Fruit fly (Drosophila melanogaster) whole organism, embryonic: ENCODE results near the gene CG13801.

Experiments used
- B-H2 ChIP-seq: fragments of 200-800 bp; sonication (Bioruptor generic); optimal IDR thresholded peaks from 2 replicates; lab custom pipeline; 2018; ENCODE audit warnings: missing biosample characterization, mild to moderate bottlenecking, missing genetic modification characterization
- CG10959 ChIP-seq: fragments of 200-800 bp; sonication (Bioruptor generic); IDR thresholded peaks from 2 replicates; pipeline ENCODE4 v1.3.6; 2022; ENCODE audit warnings: missing biosample characterization, missing genetic modification characterization
- CG10979 ChIP-seq: fragments of 200-800 bp; sonication (Bioruptor generic); optimal IDR thresholded peaks from 2 replicates; lab custom pipeline; 2018; ENCODE audit warnings: missing biosample characterization, mild to moderate bottlenecking, missing genetic modification characterization, moderate library complexity
- CG12071 ChIP-seq: fragments of 200-800 bp; sonication (Bioruptor generic); optimal IDR thresholded peaks from 3 replicates; lab custom pipeline; 2018; ENCODE audit warnings: missing biosample characterization, mild to moderate bottlenecking, missing genetic modification characterization
- CG1233 ChIP-seq: fragments of 200-800 bp; sonication (Bioruptor generic); optimal IDR thresholded peaks from 4 replicates; lab custom pipeline; 2018; ENCODE audit warnings: missing biosample characterization, mild to moderate bottlenecking, missing genetic modification characterization
- CG13296 ChIP-seq: fragments of 200-800 bp; sonication (Bioruptor generic); optimal IDR thresholded peaks from 3 replicates; lab custom pipeline; 2018; ENCODE audit warnings: missing biosample characterization, mild to moderate bottlenecking, missing genetic modification characterization
- CG13775 ChIP-seq: fragments of 200-800 bp; sonication (Bioruptor generic); optimal IDR thresholded peaks from 3 replicates; lab custom pipeline; 2017; ENCODE audit warnings: missing biosample characterization, mild to moderate bottlenecking, missing genetic modification characterization
- CG15073 ChIP-seq: fragments of 200-800 bp; sonication (Bioruptor generic); optimal IDR thresholded peaks from 2 replicates; lab custom pipeline; 2016; ENCODE audit warnings: missing biosample characterization, missing genetic modification characterization
- CG15479 ChIP-seq: fragments of 200-800 bp; sonication (Bioruptor generic); optimal IDR thresholded peaks from 3 replicates; lab custom pipeline; 2019; ENCODE audit warnings: missing biosample characterization, mild to moderate bottlenecking, missing genetic modification characterization, moderate library complexity
- CG16863 ChIP-seq: fragments of 200-800 bp; sonication (Bioruptor generic); optimal IDR thresholded peaks from 3 replicates; lab custom pipeline; 2016; ENCODE audit warnings: missing biosample characterization, missing genetic modification characterization
- CG2678 ChIP-seq: fragments of 200-800 bp; sonication (Bioruptor generic); optimal IDR thresholded peaks from 3 replicates; lab custom pipeline; 2019; ENCODE audit warnings: missing biosample characterization, mild to moderate bottlenecking, missing genetic modification characterization, moderate library complexity
- CG30403 ChIP-seq: fragments of 200-800 bp; sonication (Bioruptor generic); optimal IDR thresholded peaks from 3 replicates; lab custom pipeline; 2016; ENCODE audit warnings: missing biosample characterization, missing genetic modification characterization
- CG3065 ChIP-seq: fragments of 200-800 bp; sonication (Bioruptor generic); optimal IDR thresholded peaks from 2 replicates; lab custom pipeline; 2016; ENCODE audit warnings: missing biosample characterization, missing genetic modification characterization
- CG31441 ChIP-seq: fragments of 200-800 bp; sonication (Bioruptor generic); IDR thresholded peaks from 2 replicates; pipeline ENCODE4 v1.3.6; 2022; ENCODE audit warnings: missing biosample characterization, missing genetic modification characterization
- CG3281 ChIP-seq: fragments of 200-800 bp; sonication (Bioruptor generic); optimal IDR thresholded peaks from 3 replicates; lab custom pipeline; 2017; ENCODE audit warnings: missing biosample characterization, mild to moderate bottlenecking, missing genetic modification characterization
- CG33213 ChIP-seq: fragments of 200-800 bp; sonication (Bioruptor generic); optimal IDR thresholded peaks from 3 replicates; lab custom pipeline; 2016; ENCODE audit warnings: missing biosample characterization, missing genetic modification characterization
- CG34224 ChIP-seq: fragments of 200-800 bp; sonication (Bioruptor generic); IDR thresholded peaks from 3 replicates; pipeline ENCODE4 v1.3.6; 2022; ENCODE audit warnings: missing biosample characterization, missing genetic modification characterization; ENCODE audit not compliant: partially characterized antibody
- CG4328 ChIP-seq: fragments of 200-800 bp; sonication (Bioruptor generic); optimal IDR thresholded peaks from 3 replicates; lab custom pipeline; 2017; ENCODE audit warnings: missing biosample characterization, missing genetic modification reagents, missing genetic modification characterization
- CG4404 ChIP-seq: fragments of 200-800 bp; sonication (Bioruptor generic); IDR thresholded peaks from 2 replicates; pipeline ENCODE4 v1.3.6; 2022; ENCODE audit warnings: missing biosample characterization, missing genetic modification characterization
- CG4730 ChIP-seq: fragments of 200-800 bp; sonication (Bioruptor generic); IDR thresholded peaks from 2 replicates; pipeline ENCODE4 v1.3.6; 2022; ENCODE audit warnings: missing biosample characterization, missing genetic modification characterization
- CG4854 ChIP-seq: fragments of 200-800 bp; sonication (Bioruptor generic); optimal IDR thresholded peaks from 2 replicates; lab custom pipeline; 2016; ENCODE audit warnings: missing biosample characterization, missing genetic modification characterization, inconsistent platforms
- CG8388 ChIP-seq: fragments of 200-800 bp; sonication (Bioruptor generic); optimal IDR thresholded peaks from 2 replicates; lab custom pipeline; 2019; ENCODE audit warnings: missing biosample characterization, mild to moderate bottlenecking, missing genetic modification characterization, moderate library complexity
- Camta ChIP-seq: fragments of 200-800 bp; sonication (Bioruptor generic); optimal IDR thresholded peaks from 2 replicates; lab custom pipeline; 2016; ENCODE audit warnings: missing biosample characterization, missing genetic modification characterization
- Chrac-16 ChIP-seq: fragments of 200-800 bp; sonication (Bioruptor generic); optimal IDR thresholded peaks from 3 replicates; lab custom pipeline; 2016; ENCODE audit warnings: missing biosample characterization, missing genetic modification characterization
- CkIIα-i1 ChIP-seq: fragments of 200-800 bp; sonication (Bioruptor generic); IDR thresholded peaks from 2 replicates; pipeline ENCODE4 v1.3.6; 2022; ENCODE audit warnings: missing biosample characterization, missing genetic modification characterization
- D19A ChIP-seq: fragments of 200-800 bp; optimal IDR thresholded peaks from 3 replicates; lab custom pipeline; 2019; ENCODE audit warnings: missing biosample characterization, mild to moderate bottlenecking, missing genetic modification characterization, moderate library complexity
- Deaf1 ChIP-seq: fragments of 200-800 bp; optimal IDR thresholded peaks from 3 replicates; lab custom pipeline; 2019; ENCODE audit warnings: missing biosample characterization, mild to moderate bottlenecking, missing genetic modification characterization, moderate library complexity
- Dll ChIP-seq: fragments of 200-800 bp; sonication (Bioruptor generic); IDR thresholded peaks from 4 replicates; pipeline ENCODE4 v1.3.6; 2022; ENCODE audit warnings: missing biosample characterization, missing genetic modification characterization; ENCODE audit not compliant: partially characterized antibody
- E2f2 ChIP-seq: fragments of 200-800 bp; sonication (Bioruptor generic); IDR thresholded peaks from 2 replicates; pipeline ENCODE4 v1.3.6; 2022; ENCODE audit warnings: missing biosample characterization, missing genetic modification characterization
- ERR ChIP-seq: fragments of 200-800 bp; sonication (Bioruptor generic); optimal IDR thresholded peaks from 2 replicates; lab custom pipeline; 2016; ENCODE audit warnings: missing biosample characterization, missing genetic modification characterization
- Ets65A ChIP-seq: fragments of 200-800 bp; sonication (Bioruptor generic); peaks from one replicate; lab custom pipeline; 2016; ENCODE audit warnings: missing biosample characterization, missing genetic modification characterization
- Hmr ChIP-seq: fragments of 200-800 bp; sonication (Bioruptor generic); optimal IDR thresholded peaks from 3 replicates; lab custom pipeline; 2017; ENCODE audit warnings: mild to moderate bottlenecking, missing biosample characterization, missing genetic modification reagents, missing genetic modification characterization
- Lim3 ChIP-seq: fragments of 200-800 bp; sonication (Bioruptor generic); IDR thresholded peaks from 2 replicates; pipeline ENCODE4 v1.3.6; 2022; ENCODE audit warnings: missing biosample characterization, missing genetic modification characterization
- Mes4 ChIP-seq: fragments of 200-800 bp; sonication (Bioruptor generic); optimal IDR thresholded peaks from 2 replicates; lab custom pipeline; 2016; ENCODE audit warnings: missing biosample characterization, missing genetic modification characterization
- Optix ChIP-seq: fragments of 200-800 bp; sonication (Bioruptor generic); IDR thresholded peaks from 3 replicates; pipeline ENCODE4 v1.3.6; 2022; ENCODE audit warnings: missing biosample characterization, missing genetic modification characterization
- Usf ChIP-seq: fragments of 200-800 bp; sonication (Bioruptor generic); optimal IDR thresholded peaks from 2 replicates; lab custom pipeline; 2017; ENCODE audit warnings: missing genotype, missing biosample characterization, missing genetic modification characterization
- Vsx1 ChIP-seq: fragments of 200-800 bp; sonication (Bioruptor generic); optimal IDR thresholded peaks from 2 replicates; lab custom pipeline; 2017; ENCODE audit warnings: missing biosample characterization, mild to moderate bottlenecking, missing genetic modification characterization, missing genetic modification reagents
- crp ChIP-seq, 2 experiments: fragments of 200-800 bp; sonication (Bioruptor generic); optimal IDR thresholded peaks; 2 replicates in 1 of 2; 3 replicates in 1 of 2; lab custom pipeline; 2017; ENCODE audit warnings: missing biosample characterization in 2 of 2, missing genetic modification characterization in 2 of 2, mild to moderate bottlenecking in 1 of 2, moderate library complexity in 1 of 2
- da ChIP-seq: fragments of 200-800 bp; sonication (Bioruptor generic); optimal IDR thresholded peaks from 2 replicates; lab custom pipeline; 2016; ENCODE audit warnings: missing biosample characterization, missing genetic modification characterization
- hth ChIP-seq: fragments of >200 bp; optimal IDR thresholded peaks from 2 replicates; lab custom pipeline; 2017; ENCODE audit warnings: inconsistent platforms
- ken ChIP-seq: fragments of 200-800 bp; sonication (Bioruptor generic); IDR thresholded peaks from 3 replicates; pipeline ENCODE4 v1.3.6; 2022; ENCODE audit warnings: missing biosample characterization, missing genetic modification characterization
- lilli ChIP-seq: fragments of 200-800 bp; sonication (Bioruptor generic); optimal IDR thresholded peaks from 3 replicates; lab custom pipeline; 2016; ENCODE audit warnings: missing biosample characterization, missing genetic modification characterization
- lmd ChIP-seq: fragments of 200-800 bp; sonication (Bioruptor generic); IDR thresholded peaks from 2 replicates; pipeline ENCODE4 v1.3.6; 2022; ENCODE audit warnings: missing biosample characterization, missing genetic modification characterization
- otp ChIP-seq: fragments of 200-800 bp; sonication (Bioruptor generic); IDR thresholded peaks from 3 replicates; pipeline ENCODE4, ENCODE4 v1.3.6; 2022; ENCODE audit warnings: missing biosample characterization, missing genetic modification characterization
- pan ChIP-seq, 4 experiments: fragments of >200 bp in 3 of 4; fragments of 200-800 bp in 1 of 4; sonication (Bioruptor generic) in 1 of 4; optimal IDR thresholded peaks in 3 of 4; IDR thresholded peaks in 1 of 4; 2 replicates each; pipeline versions ENCODE4 v1.3.6 to Lab custom; 2017 to 2022; ENCODE audit warnings: missing biosample characterization in 2 of 4, missing genetic modification characterization in 2 of 4, mixed read lengths in 1 of 4
- peb ChIP-seq: fragments of 200-800 bp; sonication (Bioruptor generic); IDR thresholded peaks from 2 replicates; pipeline ENCODE4 v1.3.6; 2022; ENCODE audit warnings: missing biosample characterization, missing genetic modification characterization
- shn ChIP-seq: fragments of 200-800 bp; sonication (Bioruptor generic); optimal IDR thresholded peaks from 3 replicates; lab custom pipeline; 2016; ENCODE audit warnings: missing biosample characterization, missing genetic modification characterization
- sima ChIP-seq: fragments of 200-800 bp; sonication (Bioruptor generic); optimal IDR thresholded peaks from 2 replicates; lab custom pipeline; 2016; ENCODE audit warnings: missing biosample characterization, missing genetic modification characterization
- stc ChIP-seq: fragments of 200-800 bp; sonication (Bioruptor generic); IDR thresholded peaks from 2 replicates; pipeline ENCODE4 v1.3.6; 2022; ENCODE audit warnings: missing biosample characterization, missing genetic modification characterization
- stwl ChIP-seq: fragments of 200-800 bp; sonication (Bioruptor generic); optimal IDR thresholded peaks from 3 replicates; lab custom pipeline; 2018; ENCODE audit warnings: missing biosample characterization, mild to moderate bottlenecking, missing genetic modification characterization, moderate library complexity
- twi ChIP-seq: fragments of 200-800 bp; optimal IDR thresholded peaks from 2 replicates; lab custom pipeline; 2019; ENCODE audit warnings: missing biosample characterization, mild to moderate bottlenecking, missing genetic modification characterization, moderate library complexity
- tx ChIP-seq: fragments of 200-800 bp; sonication (Bioruptor generic); optimal IDR thresholded peaks from 2 replicates; lab custom pipeline; 2016; ENCODE audit warnings: missing biosample characterization, missing genetic modification characterization
- usp ChIP-seq: fragments of >200 bp; optimal IDR thresholded peaks from 2 replicates; lab custom pipeline; 2017; ENCODE audit warnings: missing biosample characterization, missing genetic modification characterization

The CG13801 gene

DNA sequence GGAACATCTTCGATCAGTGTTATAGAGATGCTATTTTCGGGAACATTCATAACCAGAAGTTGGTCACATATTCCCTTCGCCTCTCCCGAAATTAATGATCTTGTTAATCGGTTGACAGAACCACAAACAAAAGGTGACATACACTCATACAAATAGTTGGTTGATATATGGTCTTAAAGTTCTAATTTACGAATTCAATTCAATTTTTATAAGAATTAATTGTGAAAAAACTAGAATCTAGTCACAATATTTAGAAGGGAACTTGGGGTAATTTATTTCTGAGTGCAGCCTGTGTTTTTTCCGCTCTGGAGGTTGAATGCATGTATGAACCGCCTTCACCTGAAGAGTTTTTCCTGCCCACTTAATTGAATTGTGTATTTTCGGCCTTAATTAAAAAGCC is 39.4 kb downstream of the CG13801 start (continued):
- TF ChIP-seq CG10979 (tag; lab: Kevin White, UChicago): peak; percentile 44
- peak; percentile 14 for TF ChIP-seq CG30403
- TF ChIP-seq stc (GFP tag; lab: Robert Waterston, UW): no peak
- no peak for TF ChIP-seq Camta
- no peak for TF ChIP-seq lmd (GFP tag; lab: Robert Waterston, UW)
- TF ChIP-seq CG12071 (GFP tag; lab: Kevin White, UChicago): no peak
- no peak for TF ChIP-seq CG10959
- no peak for TF ChIP-seq CG3281 (GFP tag; lab: Kevin White, UChicago)
- TF ChIP-seq Usf (GFP tag; lab: Kevin White, UChicago): no peak
- TF ChIP-seq otp (GFP tag; lab: Robert Waterston, UW): no peak
- TF ChIP-seq shn: no peak
- no peak for TF ChIP-seq peb (GFP tag; lab: Robert Waterston, UW)
- TF ChIP-seq ERR (GFP tag; lab: Kevin White, UChicago): no peak
- TF ChIP-seq CG34224 (GFP tag; lab: Robert Waterston, UW): no peak
- no peak for TF ChIP-seq ken (GFP tag; lab: Robert Waterston, UW)
- no peak for TF ChIP-seq Lim3 (GFP tag; lab: Robert Waterston, UW)
- TF ChIP-seq CG4404 (GFP tag; lab: Robert Waterston, UW): no peak
- TF ChIP-seq crp (GFP tag; optimal IDR thresholded peaks at IDR 0.05; lab: Kevin White, UChicago): no peak
- TF ChIP-seq da (GFP tag; lab: Kevin White, UChicago): no peak
- TF ChIP-seq CG8388 (GFP tag; lab: Kevin White, UChicago): peak; percentile 35
- TF ChIP-seq CG1233: no peak
- no peak for TF ChIP-seq CkIIα-i1 (GFP tag; lab: Robert Waterston, UW)
- no peak for TF ChIP-seq Optix
- TF ChIP-seq sima (GFP tag; lab: Kevin White, UChicago): no peak
- no peak for TF ChIP-seq hth (lab: Kevin White, UChicago)
- no peak for TF ChIP-seq Chrac-16 (GFP tag; lab: Kevin White, UChicago)
- TF ChIP-seq pan (optimal IDR thresholded peaks at IDR 0.05; lab: Kevin White, UChicago): no peak
- TF ChIP-seq pan (GFP tag; optimal IDR thresholded peaks at IDR 0.05 in 1 of 2, IDR thresholded peaks at IDR 0.05 in 1 of 2): no peak
- TF ChIP-seq usp: no peak
- TF ChIP-seq Mes4: no peak
- peak; percentile 20 for TF ChIP-seq D19A
- TF ChIP-seq Dll (GFP tag; lab: Robert Waterston, UW): no peak
- TF ChIP-seq CG4328 (GFP tag; lab: Kevin White, UChicago): no peak
- no peak for TF ChIP-seq CG15073 (GFP tag; lab: Kevin White, UChicago)
- no peak for TF ChIP-seq B-H2 (GFP tag; lab: Kevin White, UChicago)
- TF ChIP-seq CG3065 (GFP tag; lab: Kevin White, UChicago): no peak
- peak; percentile 12 for TF ChIP-seq CG2678
- no peak for TF ChIP-seq CG33213
- TF ChIP-seq tx: no peak
- no peak for TF ChIP-seq stwl (tag; lab: Kevin White, UChicago)
- TF ChIP-seq CG16863 (GFP tag; lab: Kevin White, UChicago): no peak
- no peak for TF ChIP-seq Hmr (GFP tag; lab: Kevin White, UChicago)
- TF ChIP-seq Deaf1: no peak
- no peak for TF ChIP-seq CG13296 (GFP tag; lab: Kevin White, UChicago)
- TF ChIP-seq CG4730: no peak
- TF ChIP-seq CG15479: no peak
- TF ChIP-seq E2f2 (GFP tag; lab: Robert Waterston, UW): no peak
- TF ChIP-seq Ets65A: no peak
- peak; percentile 38 for TF ChIP-seq CG31441
- TF ChIP-seq lilli: no peak
- TF ChIP-seq CG4854: no peak
- no peak for TF ChIP-seq twi
- no peak for TF ChIP-seq Vsx1
- no peak for TF ChIP-seq CG13775
